Fruit fly (Drosophila melanogaster) whole organism, adult: ENCODE data around the gene CG5050.

Experiments
- CG11617 ChIP-seq: fragments of 200-800 bp; sonication (Bioruptor generic); optimal IDR thresholded peaks from 2 replicates; lab custom pipeline; 2017; ENCODE audit warnings: mild to moderate bottlenecking, missing biosample characterization, missing genetic modification reagents, missing genetic modification characterization
- CG12768 ChIP-seq: fragments of 200-800 bp; sonication (Bioruptor generic); optimal IDR thresholded peaks from 2 replicates; lab custom pipeline; 2017; ENCODE audit warnings: missing biosample characterization, missing genetic modification characterization, mild to moderate bottlenecking, moderate library complexity, missing genetic modification reagents
- CG14711 ChIP-seq: fragments of 200-800 bp; sonication (Bioruptor generic); optimal IDR thresholded peaks from 2 replicates; lab custom pipeline; 2018; ENCODE audit warnings: missing biosample characterization, mild to moderate bottlenecking, missing genetic modification characterization, moderate library complexity
- CG5204 ChIP-seq: fragments of 200-800 bp; sonication (Bioruptor generic); optimal IDR thresholded peaks from 2 replicates; lab custom pipeline; 2016; ENCODE audit warnings: missing biosample characterization, missing genetic modification characterization
- Clk ChIP-seq: fragments of 200-800 bp; sonication (Bioruptor generic); optimal IDR thresholded peaks from 2 replicates; lab custom pipeline; 2017; ENCODE audit warnings: missing biosample characterization, missing genetic modification characterization
- Mnt ChIP-seq: fragments of 200-800 bp; sonication (Bioruptor generic); optimal IDR thresholded peaks from 2 replicates; lab custom pipeline; 2016; ENCODE audit warnings: missing biosample characterization, mild to moderate bottlenecking, missing genetic modification characterization

DNA sequence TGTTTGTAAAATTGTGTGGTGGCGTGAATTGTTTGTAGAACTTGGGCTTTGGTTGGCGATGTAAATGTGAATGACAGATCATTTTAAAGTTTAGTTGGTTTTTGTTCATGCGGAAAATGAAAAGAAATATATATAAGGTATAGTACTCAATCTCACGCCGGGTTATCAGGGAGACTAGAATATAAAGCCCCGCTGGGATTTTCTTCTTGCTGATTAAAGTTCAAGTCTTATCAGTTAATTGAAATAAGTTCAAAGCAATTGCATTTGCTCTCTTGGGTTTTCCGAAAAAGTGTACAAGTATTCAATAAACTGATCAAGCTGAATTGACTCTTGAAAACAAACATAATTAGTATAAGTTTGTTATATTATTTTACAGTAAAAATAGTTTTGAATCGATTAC lies 27.3 kb upstream of the CG5050 start:
- TF ChIP-seq Mnt (no peak), Clk (GFP tag; lab: Kevin White, UChicago) (no peak), CG14711 (tag; lab: Kevin White, UChicago) (no peak), CG5204 (GFP tag; lab: Kevin White, UChicago) (no peak), CG11617 (GFP tag; lab: Kevin White, UChicago) (no peak), CG12768 (GFP tag; lab: Kevin White, UChicago) (no peak)
